Worm (Caenorhabditis elegans): ENCODE data around the gene C25E10.16.

Gene C25E10.16

DNA sequence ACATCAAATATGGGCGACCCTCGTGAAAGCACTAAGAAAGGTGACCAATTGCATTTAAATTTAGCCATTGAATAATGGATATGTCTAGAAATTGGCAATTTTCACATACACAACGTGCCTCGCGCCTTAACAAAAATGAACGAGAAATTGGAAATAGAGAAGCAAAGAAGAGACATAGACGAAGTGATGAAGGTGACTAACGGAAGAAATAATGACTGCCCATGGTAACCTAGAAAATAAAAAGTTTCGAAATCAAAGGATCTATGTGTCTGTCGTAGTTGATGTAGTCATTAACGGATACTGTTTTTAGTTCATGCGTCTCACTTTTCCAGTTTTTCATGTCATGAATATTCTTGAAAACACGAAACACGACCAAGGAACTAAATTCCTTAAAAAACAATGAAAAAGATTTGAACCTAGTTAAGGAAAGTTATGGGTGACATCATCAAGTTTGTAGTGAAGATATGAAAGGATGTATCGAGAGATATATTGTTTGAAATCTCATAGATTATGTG is 18.8 kb upstream of the C25E10.16 start:
- no peak for TF ChIP-seq ceh-36 (tag; optimal IDR thresholded peaks at IDR 0.05)

ce11 chrV:9076273-9076672 is 16.9 kb upstream of the C25E10.16 start, which contains the start of gene T27E4.7:
Gene T27E4.7 (minus strand): TSS chrV:9076322.
- TF ChIP-seq ceh-13 (GFP tag; optimal IDR thresholded peaks at IDR 0.05) = no peak
- no peak for TF ChIP-seq sea-1 (GFP tag; conservative IDR thresholded peaks at IDR 0.05)
- TF ChIP-seq hmg-4 (GFP tag; optimal IDR thresholded peaks at IDR 0.05) = no peak
- TF ChIP-seq flt-1 (GFP tag; IDR thresholded peaks at IDR 0.05) = no peak
- no peak for TF ChIP-seq F13C5.2 (tag; optimal IDR thresholded peaks at IDR 0.05)
- no peak for TF ChIP-seq hmbx-1 (tag; optimal IDR thresholded peaks at IDR 0.05)
- no peak for TF ChIP-seq ama-1 (optimal IDR thresholded peaks at IDR 0.05)
- no peak for TF ChIP-seq tbx-37 (GFP tag; conservative IDR thresholded peaks at IDR 0.05)
- no peak for TF ChIP-seq ceh-36 (tag; optimal IDR thresholded peaks at IDR 0.05)
- no peak for TF ChIP-seq ets-7 (tag; optimal IDR thresholded peaks at IDR 0.05)
- TF ChIP-seq pes-1 (GFP tag; IDR thresholded peaks at IDR 0.05) = no peak

DNA sequence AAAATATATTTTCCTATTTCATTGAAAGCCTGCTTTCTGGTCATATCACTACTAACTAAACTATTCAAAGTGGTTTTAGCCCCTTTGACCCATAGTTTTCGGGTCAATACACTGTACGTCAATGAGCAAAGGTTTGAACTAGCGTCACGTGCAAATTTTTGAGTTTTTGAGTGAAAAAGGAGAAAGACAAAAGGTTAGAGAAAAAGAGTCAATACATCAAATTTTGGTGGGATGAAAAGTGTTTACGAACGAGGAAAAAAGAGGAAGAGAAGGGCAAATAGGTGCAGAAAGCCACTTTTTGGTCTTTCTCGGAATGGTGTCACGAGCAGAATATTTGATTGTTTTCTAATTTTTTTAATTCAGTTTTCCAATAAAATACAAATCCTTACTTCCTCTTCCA is 16.5 kb upstream of the C25E10.16 start:
- TF ChIP-seq ets-7 (tag; optimal IDR thresholded peaks at IDR 0.05) (no peak), flt-1 (GFP tag; IDR thresholded peaks at IDR 0.05) (no peak), scrt-1 (GFP tag; IDR thresholded peaks at IDR 0.05) (no peak), tbx-11 (GFP tag; IDR thresholded peaks at IDR 0.05) (no peak), F13C5.2 (tag; optimal IDR thresholded peaks at IDR 0.05) (no peak), tra-4 (tag; optimal IDR thresholded peaks at IDR 0.05) (no peak), ama-1 (optimal IDR thresholded peaks at IDR 0.05) (no peak)

ce11 chrV:9074360-9074834 is 15.0 kb upstream of the C25E10.16 start:
- no peak for TF ChIP-seq F13C5.2 (tag; optimal IDR thresholded peaks at IDR 0.05)
- TF ChIP-seq scrt-1 (GFP tag; IDR thresholded peaks at IDR 0.05) = no peak
- no peak for TF ChIP-seq tbx-11 (GFP tag; IDR thresholded peaks at IDR 0.05)
- TF ChIP-seq hmg-4 (GFP tag; optimal IDR thresholded peaks at IDR 0.05) = no peak
- TF ChIP-seq hnd-1 (tag; optimal IDR thresholded peaks at IDR 0.05) = no peak
- TF ChIP-seq ama-1 (optimal IDR thresholded peaks at IDR 0.05) = no peak
- TF ChIP-seq B0310.2 (tag; optimal IDR thresholded peaks at IDR 0.05) = no peak
- no peak for TF ChIP-seq ceh-13 (GFP tag; optimal IDR thresholded peaks at IDR 0.05)
- no peak for TF ChIP-seq ceh-36 (tag; optimal IDR thresholded peaks at IDR 0.05)
- no peak for TF ChIP-seq hmbx-1 (tag; optimal IDR thresholded peaks at IDR 0.05)
- no peak for TF ChIP-seq tra-4 (tag; optimal IDR thresholded peaks at IDR 0.05)
- no peak for TF ChIP-seq tbx-37 (GFP tag; conservative IDR thresholded peaks at IDR 0.05)
- TF ChIP-seq flt-1 (GFP tag; IDR thresholded peaks at IDR 0.05) = no peak
- no peak for TF ChIP-seq aly-1 (tag; optimal IDR thresholded peaks at IDR 0.05)
- TF ChIP-seq pes-1 (GFP tag; IDR thresholded peaks at IDR 0.05) = no peak
- no peak for TF ChIP-seq sea-1 (GFP tag; conservative IDR thresholded peaks at IDR 0.05)
- TF ChIP-seq ets-7 (tag; optimal IDR thresholded peaks at IDR 0.05) = no peak

- TF ChIP-seq ceh-13 (GFP tag; optimal IDR thresholded peaks at IDR 0.05) = no peak
- TF ChIP-seq B0310.2 (tag; optimal IDR thresholded peaks at IDR 0.05) = no peak
- TF ChIP-seq flt-1 (GFP tag; IDR thresholded peaks at IDR 0.05) = no peak
- no peak for TF ChIP-seq tbx-37 (GFP tag; conservative IDR thresholded peaks at IDR 0.05)
- no peak for TF ChIP-seq tra-4 (tag; optimal IDR thresholded peaks at IDR 0.05)
- no peak for TF ChIP-seq hmbx-1 (tag; optimal IDR thresholded peaks at IDR 0.05)
- TF ChIP-seq ceh-36 (tag; optimal IDR thresholded peaks at IDR 0.05) = no peak
- TF ChIP-seq hnd-1 (tag; optimal IDR thresholded peaks at IDR 0.05) = no peak
- no peak for TF ChIP-seq sea-1 (GFP tag; conservative IDR thresholded peaks at IDR 0.05)
- TF ChIP-seq tbx-11 (GFP tag; IDR thresholded peaks at IDR 0.05) = no peak
- no peak for TF ChIP-seq pes-1 (GFP tag; IDR thresholded peaks at IDR 0.05)
- TF ChIP-seq aly-1 (tag; optimal IDR thresholded peaks at IDR 0.05) = no peak
Measured at ce11 chrV:9073322-9074038, 14.1 kb upstream of the C25E10.16 start, which contains the start of gene oac-50. Gene oac-50 (minus strand): TSS chrV:9073540.

DNA sequence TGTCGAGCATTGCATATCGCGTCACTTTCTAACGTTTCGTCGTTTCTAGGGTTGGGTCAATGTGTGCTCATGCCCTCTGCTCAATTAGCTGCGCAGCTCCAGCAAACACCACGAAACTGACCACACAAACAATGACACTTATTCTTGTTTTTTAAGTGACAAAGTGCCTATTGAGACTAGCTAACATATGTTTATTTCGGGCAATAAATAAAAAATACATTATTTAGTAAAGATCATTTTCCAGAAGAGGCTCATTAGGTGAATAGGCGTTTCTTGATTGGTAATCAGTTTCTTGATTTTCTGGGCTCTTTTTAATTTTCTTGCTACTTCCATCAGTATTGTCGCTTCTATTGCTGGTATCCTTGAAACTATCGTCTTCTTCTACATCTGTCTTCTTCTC is 10.3 kb upstream of the C25E10.16 start, which contains the start of gene T27E4.5:
Gene T27E4.5 (minus strand): TSS at position 101 of the 400 bp plus-strand sequence.
- TF ChIP-seq ceh-36 (tag; optimal IDR thresholded peaks at IDR 0.05) (no peak), flt-1 (GFP tag; IDR thresholded peaks at IDR 0.05) (no peak), ceh-13 (GFP tag; optimal IDR thresholded peaks at IDR 0.05) (no peak), sea-1 (GFP tag; conservative IDR thresholded peaks at IDR 0.05) (no peak), B0310.2 (tag; optimal IDR thresholded peaks at IDR 0.05) (no peak), aly-1 (tag; optimal IDR thresholded peaks at IDR 0.05) (no peak), tra-4 (tag; optimal IDR thresholded peaks at IDR 0.05) (no peak), hmg-4 (GFP tag; optimal IDR thresholded peaks at IDR 0.05) (no peak), tbx-11 (GFP tag; IDR thresholded peaks at IDR 0.05) (no peak)

DNA sequence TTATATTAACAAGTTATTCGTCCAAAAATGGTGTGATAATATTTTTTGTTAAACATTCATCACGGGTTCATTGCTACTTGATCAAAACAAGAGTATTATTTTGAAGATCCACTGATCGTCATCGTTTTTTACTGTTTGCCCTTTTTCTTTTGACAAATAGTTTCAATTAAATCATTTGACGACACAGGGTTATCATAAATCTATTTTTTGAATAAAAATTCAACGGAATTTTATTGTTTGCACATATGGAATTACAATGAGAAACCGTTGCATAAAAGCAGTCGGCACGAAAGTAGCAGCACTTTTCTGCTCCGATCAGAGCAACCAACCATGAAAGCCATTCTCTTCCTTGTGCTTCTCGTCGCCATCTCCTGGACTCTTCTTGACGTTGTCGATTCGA is 8.3 kb upstream of the C25E10.16 start, which contains the start of gene fip-2:
Gene fip-2 (plus strand): TSS at position 301 of the 400 bp plus-strand sequence.
- no peak for TF ChIP-seq hmg-4 (GFP tag; optimal IDR thresholded peaks at IDR 0.05)
- TF ChIP-seq hnd-1 (tag; optimal IDR thresholded peaks at IDR 0.05) = no peak
- TF ChIP-seq pes-1 (GFP tag; IDR thresholded peaks at IDR 0.05) = no peak
- no peak for TF ChIP-seq flt-1 (GFP tag; IDR thresholded peaks at IDR 0.05)
- no peak for TF ChIP-seq ama-1 (optimal IDR thresholded peaks at IDR 0.05)
- no peak for TF ChIP-seq aly-1 (tag; optimal IDR thresholded peaks at IDR 0.05)
- no peak for TF ChIP-seq tbx-11 (GFP tag; IDR thresholded peaks at IDR 0.05)
- TF ChIP-seq B0310.2 (tag; optimal IDR thresholded peaks at IDR 0.05) = no peak
- no peak for TF ChIP-seq tra-4 (tag; optimal IDR thresholded peaks at IDR 0.05)
- no peak for TF ChIP-seq scrt-1 (GFP tag; IDR thresholded peaks at IDR 0.05)
- TF ChIP-seq ceh-13 (GFP tag; optimal IDR thresholded peaks at IDR 0.05) = no peak
- TF ChIP-seq F13C5.2 (tag; optimal IDR thresholded peaks at IDR 0.05) = no peak
